Worm (Caenorhabditis elegans) whole organism, L1 larva: ENCODE measurements around the gene hlh-29.

Source experiments
- C04F5.9 ChIP-seq: sonication (generic microtip); optimal IDR thresholded peaks from 2 replicates; lab custom pipeline; 2016; ENCODE audit warnings: missing genetic modification characterization, missing compliant biosample characterization
- C16A3.4 ChIP-seq: fragments of 150-350 bp; optimal IDR thresholded peaks from 2 replicates; lab custom pipeline; 2014; ENCODE audit warnings: missing biosample characterization, missing genetic modification characterization
- C34B4.2 ChIP-seq: sonication (generic microtip); optimal IDR thresholded peaks from 2 replicates; lab custom pipeline; 2017; ENCODE audit warnings: mild to moderate bottlenecking, missing genetic modification characterization, missing compliant biosample characterization
- aha-1 ChIP-seq: fragments of 150-350 bp; optimal IDR thresholded peaks from 2 replicates; lab custom pipeline; 2014; ENCODE audit warnings: missing biosample characterization, missing genetic modification characterization
- aly-2 ChIP-seq: fragments of 150-350 bp; optimal IDR thresholded peaks from 2 replicates; lab custom pipeline; 2014; ENCODE audit warnings: missing biosample characterization, missing genetic modification characterization
- ama-1 ChIP-seq: fragments of 150-350 bp; optimal IDR thresholded peaks from 2 replicates; lab custom pipeline; 2014
- ceh-90 ChIP-seq: sonication (generic microtip); optimal IDR thresholded peaks from 2 replicates; lab custom pipeline; 2016; ENCODE audit warnings: missing genetic modification characterization, missing compliant biosample characterization
- ces-1 ChIP-seq: fragments of 150-350 bp; optimal IDR thresholded peaks from 2 replicates; lab custom pipeline; 2014; ENCODE audit warnings: missing biosample characterization, missing genetic modification reagents, missing genetic modification characterization
- dpl-1 ChIP-seq, 3 experiments: fragments of 150-350 bp in 2 of 3; sonication (generic microtip) in 1 of 3; optimal IDR thresholded peaks; 2 replicates each; lab custom pipeline; 2014 to 2017; ENCODE audit warnings: missing biosample characterization in 3 of 3, missing genetic modification characterization in 3 of 3, missing genetic modification reagents in 3 of 3
- dsc-1 ChIP-seq: sonication (generic microtip); optimal IDR thresholded peaks from 2 replicates; lab custom pipeline; 2016; ENCODE audit warnings: mild to moderate bottlenecking, missing genetic modification characterization, missing compliant biosample characterization
- efl-1 ChIP-seq, 4 experiments: fragments of 150-350 bp; optimal IDR thresholded peaks in 3 of 4; peaks in 1 of 4; 1 replicate in 1 of 4; 2 replicates in 3 of 4; lab custom pipeline; 2014; ENCODE audit warnings: missing biosample characterization in 2 of 4, missing genetic modification characterization in 2 of 4, missing genetic modification reagents in 2 of 4
- efl-3 ChIP-seq: fragments of 200-800 bp; sonication (Bioruptor generic); optimal IDR thresholded peaks from 2 replicates; lab custom pipeline; 2018; ENCODE audit warnings: mild to moderate bottlenecking, missing genetic modification characterization, missing compliant biosample characterization
- elt-2 ChIP-seq: sonication (generic microtip); optimal IDR thresholded peaks from 2 replicates; lab custom pipeline; 2016; ENCODE audit warnings: missing genetic modification characterization, mild to moderate bottlenecking, inconsistent platforms, missing compliant biosample characterization, missing genetic modification reagents
- ets-5 ChIP-seq: fragments of 200-800 bp; sonication (Bioruptor generic); IDR thresholded peaks from 2 replicates; pipeline ENCODE4 v1.3.6; 2022; ENCODE audit warnings: missing genetic modification characterization, missing compliant biosample characterization
- fkh-4 ChIP-seq: sonication (generic microtip); optimal IDR thresholded peaks from 2 replicates; lab custom pipeline; 2016; ENCODE audit warnings: missing compliant biosample characterization, missing genetic modification characterization, borderline replicate concordance
- fkh-8 ChIP-seq: sonication (generic microtip); optimal IDR thresholded peaks from 2 replicates; lab custom pipeline; 2016; ENCODE audit warnings: mild to moderate bottlenecking, missing genetic modification characterization, missing compliant biosample characterization
- fos-1 ChIP-seq: fragments of 150-350 bp; optimal IDR thresholded peaks from 2 replicates; lab custom pipeline; 2014; ENCODE audit warnings: missing biosample characterization, missing genetic modification characterization
- hlh-17 ChIP-seq: fragments of 200-800 bp; sonication (Bioruptor generic); optimal IDR thresholded peaks from 2 replicates; lab custom pipeline; 2018; ENCODE audit warnings: missing genetic modification characterization, mild to moderate bottlenecking, missing compliant biosample characterization, moderate library complexity, borderline replicate concordance
- hlh-4 ChIP-seq: sonication (generic microtip); optimal IDR thresholded peaks from 2 replicates; lab custom pipeline; 2016; ENCODE audit warnings: mild to moderate bottlenecking, missing genetic modification characterization, missing compliant biosample characterization
- hpl-2 ChIP-seq: fragments of 150-350 bp; optimal IDR thresholded peaks from 2 replicates; lab custom pipeline; 2014; ENCODE audit warnings: missing biosample characterization, missing genetic modification reagents, missing genetic modification characterization
- irx-1 ChIP-seq: sonication (generic microtip); optimal IDR thresholded peaks from 2 replicates; lab custom pipeline; 2016; ENCODE audit warnings: missing genetic modification characterization, missing compliant biosample characterization
- lin-14 ChIP-seq: fragments of 200-800 bp; sonication (Bioruptor generic); optimal IDR thresholded peaks from 2 replicates; lab custom pipeline; 2018; ENCODE audit warnings: mild to moderate bottlenecking, missing genetic modification characterization, moderate library complexity, missing compliant biosample characterization
- lin-15B ChIP-seq: fragments of 150-350 bp; sonication (generic microtip); optimal IDR thresholded peaks from 3 replicates; lab custom pipeline; 2014; ENCODE audit warnings: missing biosample characterization, missing genetic modification characterization
- lin-35 ChIP-seq, 2 experiments: fragments of 150-350 bp; optimal IDR thresholded peaks; 2 replicates each; lab custom pipeline; 2014; ENCODE audit warnings: missing biosample characterization in 2 of 2, missing genetic modification characterization in 2 of 2, missing genetic modification reagents in 2 of 2
- lin-39 ChIP-seq: fragments of 150-350 bp; optimal IDR thresholded peaks from 2 replicates; lab custom pipeline; 2014; ENCODE audit warnings: missing biosample characterization, missing genetic modification reagents, missing genetic modification characterization
- mab-9 ChIP-seq: fragments of 200-800 bp; sonication (Bioruptor generic); IDR thresholded peaks from 2 replicates; pipeline ENCODE4 v1.3.6; 2022; ENCODE audit warnings: missing genetic modification reagents, missing genetic modification characterization, missing compliant biosample characterization
- mdl-1 ChIP-seq, 2 experiments: fragments of 150-350 bp; optimal IDR thresholded peaks; 2 replicates each; lab custom pipeline; 2014 to 2017; ENCODE audit warnings: missing biosample characterization in 2 of 2, missing genetic modification characterization in 2 of 2, inconsistent platforms in 1 of 2
- mef-2 ChIP-seq: fragments of 150-350 bp; optimal IDR thresholded peaks from 2 replicates; lab custom pipeline; 2014; ENCODE audit warnings: missing biosample characterization, missing genetic modification characterization
- mep-1 ChIP-seq: fragments of 150-350 bp; optimal IDR thresholded peaks from 2 replicates; lab custom pipeline; 2014; ENCODE audit warnings: missing biosample characterization, missing genetic modification characterization
- nhr-11 ChIP-seq: fragments of 150-350 bp; optimal IDR thresholded peaks from 2 replicates; lab custom pipeline; 2014; ENCODE audit warnings: missing biosample characterization, missing genetic modification characterization
- nhr-20 ChIP-seq: sonication (generic microtip); optimal IDR thresholded peaks from 2 replicates; lab custom pipeline; 2016; ENCODE audit warnings: mild to moderate bottlenecking, missing genetic modification characterization, missing compliant biosample characterization
- nhr-237 ChIP-seq: fragments of 150-350 bp; optimal IDR thresholded peaks from 2 replicates; lab custom pipeline; 2014; ENCODE audit warnings: missing biosample characterization, missing genetic modification characterization
- nhr-28 ChIP-seq: fragments of 150-350 bp; optimal IDR thresholded peaks from 2 replicates; lab custom pipeline; 2014; ENCODE audit warnings: missing biosample characterization, missing genetic modification characterization
- nhr-47 ChIP-seq: sonication (generic microtip); optimal IDR thresholded peaks from 2 replicates; lab custom pipeline; 2016; ENCODE audit warnings: mild to moderate bottlenecking, missing genetic modification characterization, moderate library complexity, missing compliant biosample characterization
- nhr-71 ChIP-seq: sonication (generic microtip); optimal IDR thresholded peaks from 2 replicates; lab custom pipeline; 2016; ENCODE audit warnings: mild to moderate bottlenecking, missing genetic modification characterization, moderate library complexity, missing compliant biosample characterization
- nhr-77 ChIP-seq: fragments of 150-350 bp; optimal IDR thresholded peaks from 2 replicates; lab custom pipeline; 2014; ENCODE audit warnings: missing biosample characterization, missing genetic modification characterization
- nhr-85 ChIP-seq: sonication (generic microtip); peaks from one replicate; lab custom pipeline; 2016; ENCODE audit warnings: missing genetic modification characterization, inconsistent platforms, missing compliant biosample characterization
- nhr-90 ChIP-seq: sonication (generic microtip); optimal IDR thresholded peaks from 2 replicates; lab custom pipeline; 2016; ENCODE audit warnings: mild to moderate bottlenecking, missing genetic modification characterization, missing compliant biosample characterization; ENCODE audit not compliant: poor library complexity
- pax-3 ChIP-seq: fragments of 200-800 bp; sonication (Bioruptor generic); optimal IDR thresholded peaks from 2 replicates; lab custom pipeline; 2018; ENCODE audit warnings: mild to moderate bottlenecking, missing genetic modification characterization, moderate library complexity, missing compliant biosample characterization
- pqm-1 ChIP-seq: sonication (generic microtip); optimal IDR thresholded peaks from 3 replicates; lab custom pipeline; 2017; ENCODE audit warnings: missing biosample characterization, missing genetic modification characterization
- rnt-1 ChIP-seq: sonication (generic microtip); optimal IDR thresholded peaks from 2 replicates; lab custom pipeline; 2016; ENCODE audit warnings: mild to moderate bottlenecking, missing genetic modification characterization, moderate library complexity, missing compliant biosample characterization
- skn-1 ChIP-seq: fragments of 150-350 bp; optimal IDR thresholded peaks from 2 replicates; lab custom pipeline; 2014; ENCODE audit warnings: missing biosample characterization, missing genetic modification characterization
- snpc-4 ChIP-seq: fragments of 150-350 bp; optimal IDR thresholded peaks from 2 replicates; lab custom pipeline; 2014; ENCODE audit warnings: missing biosample characterization, missing genetic modification characterization
- snu-23 ChIP-seq: sonication (generic microtip); optimal IDR thresholded peaks from 2 replicates; lab custom pipeline; 2016; ENCODE audit warnings: missing genetic modification characterization, missing compliant biosample characterization
- sox-4 ChIP-seq: sonication (generic microtip); optimal IDR thresholded peaks from 2 replicates; lab custom pipeline; 2016; ENCODE audit warnings: missing genetic modification characterization, missing compliant biosample characterization
- tbx-2 ChIP-seq: sonication (generic microtip); optimal IDR thresholded peaks from 2 replicates; lab custom pipeline; 2016; ENCODE audit warnings: missing genetic modification characterization, missing compliant biosample characterization
- unc-130 ChIP-seq: fragments of 150-350 bp; optimal IDR thresholded peaks from 2 replicates; lab custom pipeline; 2017; ENCODE audit warnings: missing biosample characterization, missing genetic modification characterization, inconsistent platforms
- unc-30 ChIP-seq: sonication (generic microtip); optimal IDR thresholded peaks from 2 replicates; lab custom pipeline; 2017; ENCODE audit warnings: missing biosample characterization, missing genetic modification characterization
- unc-98 ChIP-seq: fragments of 200-800 bp; sonication (Bioruptor generic); IDR thresholded peaks from 2 replicates; pipeline ENCODE4 v1.3.6; 2022; ENCODE audit warnings: missing genetic modification characterization, missing compliant biosample characterization
- zag-1 ChIP-seq: fragments of 150-350 bp; optimal IDR thresholded peaks from 2 replicates; lab custom pipeline; 2014; ENCODE audit warnings: missing biosample characterization, missing genetic modification characterization
- zip-4 ChIP-seq: fragments of 200-800 bp; sonication (Bioruptor generic); optimal IDR thresholded peaks from 2 replicates; lab custom pipeline; 2018; ENCODE audit warnings: mild to moderate bottlenecking, missing genetic modification characterization, moderate library complexity, missing compliant biosample characterization
- ztf-11 ChIP-seq, 2 experiments: sonication (generic microtip); optimal IDR thresholded peaks; 2 replicates each; lab custom pipeline; 2016 to 2017; ENCODE audit warnings: missing genetic modification characterization in 2 of 2, missing biosample characterization in 1 of 2, missing compliant biosample characterization in 1 of 2

The hlh-29 gene

DNA sequence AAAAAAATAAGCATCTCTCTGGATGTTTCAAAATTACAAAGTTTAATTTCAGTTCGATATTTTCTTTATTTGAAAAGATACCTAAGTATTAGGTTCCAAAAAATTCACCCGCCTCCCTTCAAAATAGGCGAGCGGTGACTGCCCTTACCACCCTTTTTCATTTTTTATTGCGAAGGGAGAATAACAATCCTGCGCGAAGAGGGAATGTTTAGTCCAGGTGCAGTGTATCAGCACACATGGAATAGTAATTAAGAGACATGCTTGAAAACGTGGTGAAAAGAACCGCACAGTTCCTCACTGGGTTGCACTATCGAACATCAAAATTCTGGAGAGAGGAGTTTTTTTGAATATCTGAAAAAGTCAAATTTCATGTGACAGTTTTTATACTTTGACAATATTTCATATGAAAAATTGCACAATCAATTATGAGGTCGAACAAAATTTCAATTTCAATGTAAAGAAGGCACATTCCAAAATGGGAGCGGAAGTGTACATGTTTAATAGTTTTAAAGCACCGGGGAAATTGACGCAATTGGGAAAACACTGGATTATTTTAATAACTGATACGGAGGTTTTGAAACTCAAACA lies 4.0 kb downstream of the hlh-29 start:
- TF ChIP-seq efl-1 (optimal IDR thresholded peaks at IDR 0.05; lab: Kevin White, UChicago) = peak; percentile 57 to 64
- TF ChIP-seq efl-1 (GFP tag; optimal IDR thresholded peaks at IDR 0.05 in 1 of 2; lab: Kevin White, UChicago) = peak in 1 of 2 experiments; percentile 92
- TF ChIP-seq nhr-47 (tag; lab: Kevin White, UChicago) = peak; percentile 97
- TF ChIP-seq lin-14 (GFP tag; lab: Kevin White, UChicago) = peak; percentile 89
- peak; percentile 78 for TF ChIP-seq lin-39 (tag; lab: Kevin White, UChicago)
- TF ChIP-seq pax-3 (tag; lab: Kevin White, UChicago) = peak; percentile 74
- TF ChIP-seq pqm-1 (tag; lab: Kevin White, UChicago) = no peak
- peak; percentile 98 for TF ChIP-seq dsc-1 (tag; lab: Kevin White, UChicago)
- TF ChIP-seq nhr-20 (tag; lab: Kevin White, UChicago) = peak; percentile 88
- TF ChIP-seq mef-2 (tag; lab: Kevin White, UChicago) = no peak
- TF ChIP-seq snu-23 (GFP tag; lab: Kevin White, UChicago) = peak; percentile 96
- TF ChIP-seq hpl-2 (GFP tag; lab: Kevin White, UChicago) = peak; percentile 57
- peak; percentile 90 for TF ChIP-seq irx-1 (tag; lab: Kevin White, UChicago)
- TF ChIP-seq unc-130 (tag; lab: Kevin White, UChicago) = no peak
- peak; percentile 74 for TF ChIP-seq C16A3.4 (tag; lab: Kevin White, UChicago)
- peak; percentile 57 for TF ChIP-seq C04F5.9
- TF ChIP-seq ztf-11 (tag; optimal IDR thresholded peaks at IDR 0.05; lab: Kevin White, UChicago) = peak in 1 of 2 experiments; percentile 69
- peak; percentile 76 for TF ChIP-seq nhr-77
- TF ChIP-seq nhr-11 (tag; lab: Kevin White, UChicago) = peak; percentile 77
- TF ChIP-seq ces-1 (GFP tag; lab: Kevin White, UChicago) = no peak
- TF ChIP-seq nhr-85 (tag; lab: Kevin White, UChicago) = peak; percentile 88
- TF ChIP-seq C34B4.2 (tag; lab: Kevin White, UChicago) = no peak
- peak; percentile 92 for TF ChIP-seq nhr-71 (tag; lab: Kevin White, UChicago)
- TF ChIP-seq hlh-17 (GFP tag; lab: Kevin White, UChicago) = no peak
- peak; percentile 78 for TF ChIP-seq unc-98 (GFP tag; lab: Robert Waterston, UW)
- TF ChIP-seq fkh-4 (tag; lab: Kevin White, UChicago) = peak; percentile 46
- TF ChIP-seq hlh-4 (tag; lab: Kevin White, UChicago) = no peak
- TF ChIP-seq snpc-4 = peak; percentile 67
- TF ChIP-seq tbx-2 (tag; lab: Kevin White, UChicago) = peak; percentile 91
- TF ChIP-seq aha-1 (tag; lab: Kevin White, UChicago) = no peak
- peak; percentile 95 for TF ChIP-seq mab-9 (GFP tag; lab: Robert Waterston, UW)
- peak; percentile 59 for TF ChIP-seq efl-3 (GFP tag; lab: Kevin White, UChicago)
- TF ChIP-seq ceh-90 (tag; lab: Kevin White, UChicago) = no peak
- peak; percentile 95 for TF ChIP-seq nhr-90 (tag; lab: Kevin White, UChicago)
- TF ChIP-seq nhr-237 (tag; lab: Kevin White, UChicago) = peak; percentile 57
- TF ChIP-seq mep-1 (tag; lab: Kevin White, UChicago) = peak; percentile 88
- TF ChIP-seq elt-2 (tag; lab: Kevin White, UChicago) = peak; percentile 66
- peak; percentile 82 for TF ChIP-seq zip-4 (GFP tag; lab: Kevin White, UChicago)
- no peak for TF ChIP-seq ama-1 (lab: Kevin White, UChicago)
- peak; percentile 92 for TF ChIP-seq sox-4
- TF ChIP-seq skn-1 (tag; lab: Kevin White, UChicago) = peak; percentile 67
- TF ChIP-seq rnt-1 = peak; percentile 87
- TF ChIP-seq fos-1 (tag; lab: Kevin White, UChicago) = peak; percentile 65
- TF ChIP-seq aly-2 (tag; lab: Kevin White, UChicago) = peak; percentile 42
- peak in 2 of 3 experiments; percentile 8 to 19 for TF ChIP-seq dpl-1 (GFP tag; optimal IDR thresholded peaks at IDR 0.05; lab: Kevin White, UChicago)
- peak in 1 of 2 experiments; percentile 69 for TF ChIP-seq lin-35 (GFP tag; optimal IDR thresholded peaks at IDR 0.05; lab: Kevin White, UChicago)
- 0 out of 2 replicates have a peak, but pooled peaks have one; percentile 86 for TF ChIP-seq ets-5 (GFP tag; lab: Robert Waterston, UW)
- no peak for TF ChIP-seq zag-1 (tag; lab: Kevin White, UChicago)
- TF ChIP-seq fkh-8 (tag; lab: Kevin White, UChicago) = peak; percentile 77
- TF ChIP-seq unc-30 = no peak
- peak in 1 of 2 experiments; percentile 36 for TF ChIP-seq mdl-1 (tag; optimal IDR thresholded peaks at IDR 0.05; lab: Kevin White, UChicago)
- TF ChIP-seq lin-15B (tag; lab: Kevin White, UChicago) = no peak
- no peak for TF ChIP-seq nhr-28 (tag; lab: Kevin White, UChicago)
